Worm (Caenorhabditis elegans): ENCODE data around the gene T05A7.13.

T05A7.13 gene

DNA sequence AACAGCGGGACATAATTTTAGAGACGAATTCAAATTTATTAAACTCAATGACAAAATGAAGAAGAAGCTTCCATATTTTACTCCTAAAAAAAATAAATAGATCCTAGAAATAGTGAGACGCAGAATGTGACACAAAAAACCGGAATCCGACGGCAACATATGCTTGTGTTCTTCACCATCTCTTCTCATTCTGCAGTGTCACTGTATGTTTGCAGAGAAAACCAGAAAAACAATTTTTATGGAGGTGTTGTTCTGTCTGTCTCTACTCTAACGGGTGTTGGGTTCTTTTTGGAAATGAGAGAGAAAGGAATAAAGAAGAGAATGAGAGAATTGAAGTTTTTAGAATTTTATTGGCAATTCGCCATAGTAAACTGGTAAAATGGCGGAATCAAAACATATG, 22.3 kb downstream of the T05A7.13 start:
- TF ChIP-seq F22D6.2 (tag; optimal IDR thresholded peaks at IDR 0.05): no peak
- TF ChIP-seq lir-1 (GFP tag; conservative IDR thresholded peaks at IDR 0.05): no peak
- no peak for TF ChIP-seq xnd-1 (tag; optimal IDR thresholded peaks at IDR 0.05)
- TF ChIP-seq lsy-27 (tag; optimal IDR thresholded peaks at IDR 0.05; ENCODE audit: borderline replicate concordance, insufficient read depth): no peak
- no peak for TF ChIP-seq T26A5.8 (tag; optimal IDR thresholded peaks at IDR 0.05)
- no peak for TF ChIP-seq tbx-9 (tag; optimal IDR thresholded peaks at IDR 0.05; ENCODE audit: borderline replicate concordance)
- TF ChIP-seq repo-1 (tag; optimal IDR thresholded peaks at IDR 0.05): no peak
- no peak for TF ChIP-seq rcor-1 (GFP tag; IDR thresholded peaks at IDR 0.05)
- no peak for TF ChIP-seq mel-28 (tag; optimal IDR thresholded peaks at IDR 0.05; ENCODE audit: borderline replicate concordance)
- no peak for TF ChIP-seq sptf-2 (GFP tag; optimal IDR thresholded peaks at IDR 0.05)
- no peak for TF ChIP-seq ztf-3 (GFP tag; optimal IDR thresholded peaks at IDR 0.05)
- no peak for TF ChIP-seq akir-1 (GFP tag; optimal IDR thresholded peaks at IDR 0.05)
- no peak for TF ChIP-seq ekl-4 (GFP tag; IDR thresholded peaks at IDR 0.05)
- no peak for TF ChIP-seq lsl-1 (GFP tag; optimal IDR thresholded peaks at IDR 0.05)
- TF ChIP-seq B0035.1 (tag; optimal IDR thresholded peaks at IDR 0.05): no peak
- TF ChIP-seq B0261.1 (tag; optimal IDR thresholded peaks at IDR 0.05): no peak
- TF ChIP-seq cebp-1 (GFP tag; IDR thresholded peaks at IDR 0.05): no peak
- TF ChIP-seq cebp-1 (tag; optimal IDR thresholded peaks at IDR 0.05): no peak
- no peak for TF ChIP-seq F10E7.11 (tag; optimal IDR thresholded peaks at IDR 0.05)

DNA sequence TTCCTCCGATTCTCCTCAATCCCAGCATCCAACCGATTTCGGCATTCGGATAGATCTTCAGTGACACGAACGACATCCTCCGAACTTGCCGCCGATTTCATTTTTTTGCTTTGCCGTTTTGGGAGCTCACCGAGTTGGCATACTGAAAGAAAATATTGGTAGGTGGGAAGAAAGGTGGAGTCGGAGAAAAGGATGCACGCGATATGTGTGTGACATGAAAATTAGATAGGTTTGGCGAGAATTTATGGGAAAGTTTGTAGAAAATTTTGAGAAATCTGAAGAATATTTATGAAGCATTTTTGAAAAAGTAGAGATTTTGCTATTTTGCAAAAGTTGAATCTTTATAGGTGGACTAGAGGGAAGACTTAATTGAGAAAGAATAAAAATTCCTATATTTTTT, 22.9 kb downstream of the T05A7.13 start, which contains the start of gene che-10:
che-10 (minus strand) TSS at position 101 of the 400 bp plus-strand sequence.
- no peak for TF ChIP-seq efl-1 (GFP tag; optimal IDR thresholded peaks at IDR 0.05)
- no peak for TF ChIP-seq F57C9.4 (tag; optimal IDR thresholded peaks at IDR 0.05)

DNA sequence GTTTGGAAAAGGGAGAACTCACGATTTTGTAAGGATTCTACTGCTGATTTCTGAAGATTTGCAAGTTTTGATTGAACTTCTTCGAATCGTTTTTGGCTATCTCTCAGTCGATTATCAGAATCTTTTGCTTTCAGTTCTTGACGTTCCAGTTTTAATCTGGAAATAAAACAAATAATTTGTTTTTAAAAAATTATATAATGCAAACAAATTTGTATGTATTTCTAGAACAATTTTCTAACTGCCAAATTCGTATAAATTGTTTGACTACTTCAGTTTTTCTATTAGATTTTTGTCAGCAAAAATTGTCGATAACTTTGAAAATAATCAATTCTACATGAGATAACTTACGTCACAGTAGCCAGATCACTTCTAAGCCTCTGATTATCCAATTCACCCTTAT, 29.7 kb downstream of the T05A7.13 start:
- TF ChIP-seq dox-1 (GFP tag; IDR thresholded peaks at IDR 0.05) (no peak), F10E7.11 (tag; optimal IDR thresholded peaks at IDR 0.05) (no peak), unc-62 (GFP tag; optimal IDR thresholded peaks at IDR 0.05) (no peak), cebp-1 (GFP tag; IDR thresholded peaks at IDR 0.05) (no peak), cebp-1 (tag; optimal IDR thresholded peaks at IDR 0.05) (no peak), Y67H2A.10 (GFP tag; conservative IDR thresholded peaks at IDR 0.05) (no peak), somi-1 (GFP tag; optimal IDR thresholded peaks at IDR 0.05) (no peak), B0035.1 (tag; optimal IDR thresholded peaks at IDR 0.05) (no peak)

DNA sequence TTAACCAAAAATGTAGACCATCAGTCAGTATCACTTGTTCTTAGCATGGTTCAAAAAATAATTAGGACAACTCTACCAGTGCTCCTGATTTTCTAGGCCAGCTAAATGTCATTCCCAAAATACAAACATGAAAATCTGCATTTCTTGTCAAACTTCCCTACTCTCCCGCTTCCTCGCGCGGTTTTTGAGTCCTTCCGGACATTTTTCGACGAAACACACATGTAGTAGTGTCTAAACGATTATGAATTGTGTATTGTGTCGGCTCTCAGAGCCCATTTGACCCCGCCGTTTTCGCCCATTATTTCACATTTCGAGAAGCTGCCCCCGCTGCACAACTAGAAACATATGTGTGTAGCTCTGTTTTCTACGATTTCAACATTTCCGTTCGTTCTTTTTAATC, 34.6 kb downstream of the T05A7.13 start, which contains the start of gene F35D11.1:
F35D11.1 (plus strand) TSS at position 301 of the 400 bp plus-strand sequence.
- TF ChIP-seq K11D2.4 (GFP tag; IDR thresholded peaks at IDR 0.05) (no peak), dpl-1 (GFP tag; optimal IDR thresholded peaks at IDR 0.05) (no peak), cebp-2 (GFP tag; IDR thresholded peaks at IDR 0.05) (no peak), bed-2 (GFP tag; IDR thresholded peaks at IDR 0.05) (no peak), rpc-1 (optimal IDR thresholded peaks at IDR 0.05) (no peak), rpc-1 (tag; optimal IDR thresholded peaks at IDR 0.05) (no peak), lag-1 (GFP tag; IDR thresholded peaks at IDR 0.05) (no peak), nhr-90 (tag; optimal IDR thresholded peaks at IDR 0.05) (no peak), nhr-120 (GFP tag; IDR thresholded peaks at IDR 0.05) (no peak), rec-8 (tag; optimal IDR thresholded peaks at IDR 0.05) (no peak), F57C9.4 (tag; optimal IDR thresholded peaks at IDR 0.05) (no peak), chd-7 (tag; optimal IDR thresholded peaks at IDR 0.05) (no peak), ztf-22 (GFP tag; optimal IDR thresholded peaks at IDR 0.05) (no peak)
